Fruit fly (Drosophila melanogaster) whole organism, prepupa: ENCODE results near the gene CG5953.
A peak's percentile ranks its signal among the peaks of the same experiment; 100 is the strongest.

Experiments
- CG10631 ChIP-seq: fragments of 200-800 bp; sonication (Bioruptor generic); optimal IDR thresholded peaks from 2 replicates; lab custom pipeline; 2016; ENCODE audit warnings: missing biosample characterization, missing genetic modification characterization
- CG10669 ChIP-seq: fragments of 200-800 bp; sonication (Bioruptor generic); optimal IDR thresholded peaks from 3 replicates; lab custom pipeline; 2018; ENCODE audit warnings: missing biosample characterization, mild to moderate bottlenecking, missing genetic modification characterization, moderate library complexity
- CG11902 ChIP-seq: fragments of 200-800 bp; sonication (Bioruptor generic); optimal IDR thresholded peaks from 3 replicates; lab custom pipeline; 2016; ENCODE audit warnings: missing biosample characterization, missing genetic modification characterization
- CG15336 ChIP-seq: fragments of 200-800 bp; sonication (Bioruptor generic); IDR thresholded peaks from 2 replicates; pipeline ENCODE4 v1.3.6; 2022; ENCODE audit warnings: missing biosample characterization, missing genetic modification characterization
- CG1621 ChIP-seq: fragments of 200-800 bp; sonication (Bioruptor generic); optimal IDR thresholded peaks from 3 replicates; lab custom pipeline; 2018; ENCODE audit warnings: missing biosample characterization, mild to moderate bottlenecking, missing genetic modification characterization
- CG16779 ChIP-seq: fragments of 200-800 bp; sonication (Bioruptor generic); optimal IDR thresholded peaks from 3 replicates; lab custom pipeline; 2017; ENCODE audit warnings: missing biosample characterization, mild to moderate bottlenecking, missing genetic modification characterization
- CG31627 ChIP-seq: fragments of 200-800 bp; sonication (Bioruptor generic); optimal IDR thresholded peaks from 3 replicates; lab custom pipeline; 2016; ENCODE audit warnings: missing biosample characterization, missing genetic modification characterization
- CG34406 ChIP-seq: fragments of 200-800 bp; sonication (Bioruptor generic); optimal IDR thresholded peaks from 3 replicates; lab custom pipeline; 2016; ENCODE audit warnings: missing biosample characterization, missing genetic modification characterization
- CG4318 ChIP-seq: fragments of 200-800 bp; sonication (Bioruptor generic); optimal IDR thresholded peaks from 3 replicates; lab custom pipeline; 2017; ENCODE audit warnings: missing biosample characterization, mild to moderate bottlenecking, missing genetic modification characterization
- CG6163 ChIP-seq: fragments of 200-800 bp; sonication (Bioruptor generic); IDR thresholded peaks from 3 replicates; pipeline ENCODE4 v1.3.6; 2022; ENCODE audit warnings: missing biosample characterization, missing genetic modification characterization
- CG6276 ChIP-seq: fragments of 200-800 bp; sonication (Bioruptor generic); optimal IDR thresholded peaks from 2 replicates; lab custom pipeline; 2017; ENCODE audit warnings: missing biosample characterization, mild to moderate bottlenecking, missing genetic modification characterization
- CG6808 ChIP-seq: fragments of 200-800 bp; sonication (Bioruptor generic); optimal IDR thresholded peaks from 3 replicates; lab custom pipeline; 2017; ENCODE audit warnings: missing biosample characterization, missing genetic modification characterization, mild to moderate bottlenecking, moderate library complexity, missing genetic modification reagents
- CG6854 ChIP-seq: fragments of 200-800 bp; sonication (Bioruptor generic); optimal IDR thresholded peaks from 2 replicates; lab custom pipeline; 2017; ENCODE audit warnings: missing biosample characterization, mild to moderate bottlenecking, missing genetic modification characterization
- CG7368 ChIP-seq: fragments of 200-800 bp; sonication (Bioruptor generic); optimal IDR thresholded peaks from 3 replicates; lab custom pipeline; 2016; ENCODE audit warnings: missing biosample characterization, missing genetic modification characterization
- CG8119 ChIP-seq: fragments of 200-800 bp; sonication (Bioruptor generic); IDR thresholded peaks from 3 replicates; pipeline ENCODE4 v1.3.6; 2022; ENCODE audit warnings: missing biosample characterization, missing genetic modification characterization
- CG8632 ChIP-seq: fragments of 200-800 bp; sonication (Bioruptor generic); optimal IDR thresholded peaks from 3 replicates; lab custom pipeline; 2016; ENCODE audit warnings: missing biosample characterization, missing genetic modification characterization
- CG9139 ChIP-seq: fragments of 200-800 bp; sonication (Bioruptor generic); optimal IDR thresholded peaks from 3 replicates; lab custom pipeline; 2017; ENCODE audit warnings: missing biosample characterization, mild to moderate bottlenecking, missing genetic modification characterization
- Eip75B ChIP-seq: fragments of 200-800 bp; sonication (Bioruptor generic); optimal IDR thresholded peaks from 3 replicates; lab custom pipeline; 2016; ENCODE audit warnings: missing biosample characterization, missing genetic modification characterization
- Eip78C ChIP-seq: fragments of 200-800 bp; sonication (Bioruptor generic); peaks from one replicate; lab custom pipeline; 2016; ENCODE audit warnings: missing biosample characterization, missing genetic modification characterization
- Eip93F ChIP-seq: fragments of 200-800 bp; sonication (Bioruptor generic); optimal IDR thresholded peaks from 2 replicates; lab custom pipeline; 2016; ENCODE audit warnings: missing biosample characterization, mild to moderate bottlenecking, missing genetic modification characterization
- Ets21C ChIP-seq: fragments of 200-800 bp; sonication (Bioruptor generic); optimal IDR thresholded peaks from 3 replicates; lab custom pipeline; 2016; ENCODE audit warnings: missing biosample characterization, missing genetic modification characterization
- Ets96B ChIP-seq: fragments of 200-800 bp; optimal IDR thresholded peaks from 2 replicates; lab custom pipeline; 2019; ENCODE audit warnings: missing biosample characterization, mild to moderate bottlenecking, missing genetic modification characterization, moderate library complexity
- Gug ChIP-seq: fragments of 200-800 bp; sonication (Bioruptor generic); IDR thresholded peaks from 2 replicates; pipeline ENCODE4 v1.3.6; 2022; ENCODE audit warnings: missing biosample characterization, missing genetic modification characterization
- OdsH ChIP-seq: fragments of 200-800 bp; sonication (Bioruptor generic); optimal IDR thresholded peaks from 3 replicates; lab custom pipeline; 2016; ENCODE audit warnings: missing biosample characterization, missing genetic modification characterization
- Sox102F ChIP-seq: fragments of 200-800 bp; sonication (Bioruptor generic); optimal IDR thresholded peaks from 2 replicates; lab custom pipeline; 2016; ENCODE audit warnings: missing biosample characterization, mild to moderate bottlenecking, missing genetic modification characterization
- Sox14 ChIP-seq: fragments of 200-800 bp; sonication (Bioruptor generic); optimal IDR thresholded peaks from 3 replicates; lab custom pipeline; 2016; ENCODE audit warnings: missing biosample characterization, missing genetic modification characterization
- achi ChIP-seq: fragments of 200-800 bp; sonication (Bioruptor generic); optimal IDR thresholded peaks from 3 replicates; lab custom pipeline; 2016; ENCODE audit warnings: missing biosample characterization, missing genetic modification characterization
- acj6 ChIP-seq: fragments of 200-800 bp; sonication (Bioruptor generic); optimal IDR thresholded peaks from 3 replicates; lab custom pipeline; 2016; ENCODE audit warnings: missing biosample characterization, missing genetic modification characterization
- eg ChIP-seq: fragments of 200-800 bp; sonication (Bioruptor generic); IDR thresholded peaks from 3 replicates; pipeline ENCODE4 v1.3.6; 2022; ENCODE audit warnings: missing biosample characterization, missing genetic modification characterization
- fd85E ChIP-seq: fragments of 200-800 bp; sonication (Bioruptor generic); optimal IDR thresholded peaks from 3 replicates; lab custom pipeline; 2016; ENCODE audit warnings: missing biosample characterization, missing genetic modification characterization
- fkh ChIP-seq: fragments of 200-800 bp; sonication (Bioruptor generic); optimal IDR thresholded peaks from 3 replicates; lab custom pipeline; 2017; ENCODE audit warnings: missing biosample characterization, mild to moderate bottlenecking, missing genetic modification characterization, moderate library complexity
- lz ChIP-seq: fragments of 200-800 bp; sonication (Bioruptor generic); optimal IDR thresholded peaks from 3 replicates; lab custom pipeline; 2016; ENCODE audit warnings: missing biosample characterization, missing genetic modification characterization
- net ChIP-seq: fragments of 200-800 bp; sonication (Bioruptor generic); optimal IDR thresholded peaks from 3 replicates; lab custom pipeline; 2016; ENCODE audit warnings: missing biosample characterization, missing genetic modification characterization
- salr ChIP-seq, 2 experiments: fragments of 200-800 bp; sonication (Bioruptor generic); optimal IDR thresholded peaks; 3 replicates each; lab custom pipeline; 2016 to 2018; ENCODE audit warnings: missing biosample characterization in 2 of 2, missing genetic modification characterization in 2 of 2, mild to moderate bottlenecking in 1 of 2
- ss ChIP-seq, 2 experiments: fragments of 200-800 bp; sonication (Bioruptor generic); optimal IDR thresholded peaks; 2 replicates in 1 of 2; 3 replicates in 1 of 2; lab custom pipeline; 2017 to 2018; ENCODE audit warnings: mild to moderate bottlenecking in 2 of 2, missing biosample characterization in 2 of 2, missing genetic modification characterization in 2 of 2, moderate library complexity in 1 of 2
- vri ChIP-seq: fragments of 200-800 bp; sonication (Bioruptor generic); optimal IDR thresholded peaks from 3 replicates; lab custom pipeline; 2016; ENCODE audit warnings: missing biosample characterization, mild to moderate bottlenecking, missing genetic modification characterization

Gene CG5953

dm6 chr2L:16534174-16534835, 1.6 kb upstream of the CG5953 start (continued):
- TF ChIP-seq Ets96B = peak; percentile 0
- no peak for TF ChIP-seq fd85E (GFP tag; lab: Kevin White, UChicago)
- TF ChIP-seq Eip93F (GFP tag; lab: Kevin White, UChicago) = no peak
- peak; percentile 50 for TF ChIP-seq CG1621 (tag; lab: Kevin White, UChicago)
- no peak for TF ChIP-seq CG10631 (GFP tag; lab: Kevin White, UChicago)
- TF ChIP-seq Sox102F = no peak
- TF ChIP-seq CG15336 = peak; percentile 53; the same call in 1 of the 2 replicates
- TF ChIP-seq CG10669 (GFP tag; lab: Kevin White, UChicago) = peak; percentile 20
- no peak for TF ChIP-seq net (GFP tag; lab: Kevin White, UChicago)
- TF ChIP-seq achi (GFP tag; lab: Kevin White, UChicago) = no peak
- TF ChIP-seq CG11902 = no peak
- no peak for TF ChIP-seq acj6 (GFP tag; lab: Kevin White, UChicago)
- no peak for TF ChIP-seq Ets21C (GFP tag; lab: Kevin White, UChicago)
- peak; percentile 75; the same call in 2 of the 3 replicates for TF ChIP-seq eg (GFP tag; lab: Robert Waterston, UW)
- TF ChIP-seq Eip75B = no peak
- peak; percentile 1 for TF ChIP-seq Sox14 (GFP tag; lab: Kevin White, UChicago)
- TF ChIP-seq CG6808 (GFP tag; lab: Kevin White, UChicago) = no peak
- TF ChIP-seq fkh (GFP tag; lab: Kevin White, UChicago) = peak; percentile 100

- TF ChIP-seq CG7368 (peak; percentile 40), vri (GFP tag; lab: Kevin White, UChicago) (peak; percentile 25), CG31627 (GFP tag; lab: Kevin White, UChicago) (no peak), CG9139 (GFP tag; lab: Kevin White, UChicago) (peak; percentile 27), lz (GFP tag; lab: Kevin White, UChicago) (no peak), fkh (GFP tag; lab: Kevin White, UChicago) (peak; percentile 98), CG16779 (peak; percentile 6), salr (GFP tag; optimal IDR thresholded peaks at IDR 0.05; lab: Kevin White, UChicago) (peak in 1 of 2 experiments; percentile 42), CG4318 (GFP tag; lab: Kevin White, UChicago) (no peak), CG6854 (GFP tag; lab: Kevin White, UChicago) (peak; percentile 53), ss (GFP tag; optimal IDR thresholded peaks at IDR 0.05; lab: Kevin White, UChicago) (peak; percentile 21 to 59), net (GFP tag; lab: Kevin White, UChicago) (peak; percentile 34)
- TF ChIP-seq, all 60 proteins: peak for 9
Observed at dm6 chr2L:16533386-16533773, 703 bp upstream of the CG5953 start.

- TF ChIP-seq Eip78C (GFP tag; lab: Kevin White, UChicago) = peak; percentile 17
- no peak for TF ChIP-seq Ets96B
- no peak for TF ChIP-seq Gug
- no peak for TF ChIP-seq net (GFP tag; lab: Kevin White, UChicago)
- no peak for TF ChIP-seq CG8632 (GFP tag; lab: Kevin White, UChicago)
- TF ChIP-seq fkh (GFP tag; lab: Kevin White, UChicago) = peak; percentile 30
- TF ChIP-seq OdsH = no peak
- TF ChIP-seq salr (GFP tag; optimal IDR thresholded peaks at IDR 0.05; lab: Kevin White, UChicago) = no peak
Observed at dm6 chr2L:16531507-16532134, 1.1 kb downstream of the CG5953 start.

- TF ChIP-seq Eip78C (GFP tag; lab: Kevin White, UChicago) (peak; percentile 28), eg (GFP tag; lab: Robert Waterston, UW) (peak; percentile 76), CG6163 (GFP tag; lab: Robert Waterston, UW) (peak; percentile 48; the same call in 2 of the 3 replicates), salr (GFP tag; optimal IDR thresholded peaks at IDR 0.05; lab: Kevin White, UChicago) (no peak), CG8119 (peak; percentile 50; the same call in 1 of the 3 replicates), CG4318 (GFP tag; lab: Kevin White, UChicago) (no peak), acj6 (GFP tag; lab: Kevin White, UChicago) (no peak), fkh (GFP tag; lab: Kevin White, UChicago) (peak; percentile 81), CG34406 (GFP tag; lab: Kevin White, UChicago) (no peak), CG6276 (GFP tag; lab: Kevin White, UChicago) (peak; percentile 18), net (GFP tag; lab: Kevin White, UChicago) (no peak)
Observed at dm6 chr2L:16530809-16531208, 1.9 kb downstream of the CG5953 start.
